Worm (Caenorhabditis elegans) whole organism, late embryonic: ENCODE data around the gene C14A6.13.

Source experiments
- ceh-9 ChIP-seq: sonication (generic microtip); optimal IDR thresholded peaks from 2 replicates; lab custom pipeline; 2016; ENCODE audit warnings: mild to moderate bottlenecking, missing genetic modification characterization, inconsistent platforms, missing compliant biosample characterization
- elt-2 ChIP-seq: sonication (generic microtip); optimal IDR thresholded peaks from 2 replicates; lab custom pipeline; 2016; ENCODE audit warnings: missing genetic modification reagents, missing genetic modification characterization, missing compliant biosample characterization
- ets-4 ChIP-seq: sonication (generic microtip); optimal IDR thresholded peaks from 2 replicates; lab custom pipeline; 2016; ENCODE audit warnings: missing genetic modification characterization, missing compliant biosample characterization
- madf-2 ChIP-seq: sonication (generic microtip); optimal IDR thresholded peaks from 2 replicates; lab custom pipeline; 2017; ENCODE audit warnings: missing genetic modification characterization, missing compliant biosample characterization
- pag-3 ChIP-seq: sonication (generic microtip); optimal IDR thresholded peaks from 2 replicates; lab custom pipeline; 2016; ENCODE audit warnings: missing compliant biosample characterization, missing genetic modification characterization, borderline replicate concordance
- pqm-1 ChIP-seq: sonication (generic microtip); optimal IDR thresholded peaks from 2 replicates; lab custom pipeline; 2016; ENCODE audit warnings: missing genetic modification characterization, missing compliant biosample characterization
- rnt-1 ChIP-seq: sonication (generic microtip); optimal IDR thresholded peaks from 2 replicates; lab custom pipeline; 2016; ENCODE audit warnings: missing genetic modification characterization, missing compliant biosample characterization
- sox-2 ChIP-seq: fragments of 200-800 bp; sonication (Bioruptor generic); IDR thresholded peaks from 2 replicates; pipeline ENCODE4 v1.3.6; 2022; ENCODE audit warnings: missing genetic modification reagents, missing genetic modification characterization, missing compliant biosample characterization

DNA sequence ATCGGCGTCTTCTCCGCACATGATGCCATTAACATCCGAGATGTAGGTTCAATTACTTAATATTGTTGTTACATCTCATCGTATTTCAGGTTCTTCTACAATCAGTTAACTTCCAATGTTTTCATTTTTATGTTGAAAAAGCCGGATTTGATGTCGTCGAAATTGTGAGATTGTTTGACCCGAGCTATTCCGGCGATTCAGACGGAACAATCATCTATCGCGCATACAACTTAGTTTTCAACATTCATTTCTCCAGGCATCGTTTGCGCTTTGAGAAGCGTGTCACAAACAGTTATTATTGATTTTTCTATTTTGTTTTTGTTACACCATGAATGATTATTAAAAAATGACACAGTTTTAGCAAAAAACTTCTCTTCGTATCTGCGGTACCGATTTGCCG, 32.6 kb downstream of the C14A6.13 start:
- TF ChIP-seq pag-3 (tag; lab: Kevin White, UChicago) (no peak), rnt-1 (tag; lab: Kevin White, UChicago) (no peak), ceh-9 (tag; lab: Kevin White, UChicago) (no peak), madf-2 (no peak), pqm-1 (tag; lab: Kevin White, UChicago) (no peak), sox-2 (GFP tag; lab: Robert Waterston, UW) (no peak), elt-2 (tag; lab: Kevin White, UChicago) (no peak), ets-4 (tag; lab: Kevin White, UChicago) (no peak)
